Worm (Caenorhabditis elegans) whole organism, L4 larva: ENCODE data around the gene uso-1.
A peak's percentile ranks its signal among the peaks of the same experiment; 100 is the strongest.

ENCODE experiments used
- F10B5.3 ChIP-seq: sonication (generic microtip); optimal IDR thresholded peaks from 2 replicates; lab custom pipeline; 2016; ENCODE audit warnings: mild to moderate bottlenecking, missing genetic modification characterization, missing compliant biosample characterization
- F26F4.8 ChIP-seq: fragments of 200-800 bp; sonication (Bioruptor generic); conservative IDR thresholded peaks from 2 replicates; pipeline ENCODE4 v1.3.6; 2022; ENCODE audit warnings: missing genetic modification characterization, missing compliant biosample characterization
- F37D6.2 ChIP-seq: sonication (generic microtip); optimal IDR thresholded peaks from 2 replicates; lab custom pipeline; 2016; ENCODE audit warnings: mild to moderate bottlenecking, missing genetic modification characterization, missing compliant biosample characterization
- F49E8.2 ChIP-seq: sonication (generic microtip); optimal IDR thresholded peaks from 2 replicates; lab custom pipeline; 2016; ENCODE audit warnings: missing compliant biosample characterization, mild to moderate bottlenecking, missing genetic modification characterization, borderline replicate concordance
- ZK337.2 ChIP-seq: fragments of 200-800 bp; sonication (Bioruptor generic); IDR thresholded peaks from 2 replicates; pipeline ENCODE4 v1.3.6; 2022; ENCODE audit warnings: missing genetic modification reagents, missing genetic modification characterization, missing compliant biosample characterization
- aha-1 ChIP-seq: fragments of 150-350 bp; peaks from one replicate; lab custom pipeline; 2014; ENCODE audit warnings: missing biosample characterization, missing genetic modification characterization
- arid-1 ChIP-seq: fragments of 200-800 bp; sonication (Bioruptor generic); conservative IDR thresholded peaks from 2 replicates; pipeline ENCODE4 v1.3.6; 2022; ENCODE audit warnings: missing genetic modification reagents, missing genetic modification characterization, missing compliant biosample characterization
- ceh-20 ChIP-seq: fragments of 200-800 bp; sonication (Bioruptor generic); IDR thresholded peaks from 2 replicates; pipeline ENCODE4 v1.3.6; 2022; ENCODE audit warnings: missing genetic modification reagents, missing genetic modification characterization, missing compliant biosample characterization
- daf-16 ChIP-seq, 3 experiments: sonication (generic microtip); optimal IDR thresholded peaks; 2 replicates each; lab custom pipeline; 2016 to 2017; ENCODE audit warnings: missing genetic modification characterization in 3 of 3, missing genetic modification reagents in 3 of 3, mild to moderate bottlenecking in 2 of 3, missing compliant biosample characterization in 2 of 3, missing biosample characterization in 1 of 3, moderate library complexity in 1 of 3
- dmd-6 ChIP-seq: fragments of 200-800 bp; sonication (Bioruptor generic); IDR thresholded peaks from 2 replicates; pipeline ENCODE4 v1.3.6; 2022; ENCODE audit warnings: missing genetic modification reagents, missing genetic modification characterization, missing compliant biosample characterization
- hif-1 ChIP-seq, 2 experiments: sonication (generic microtip); optimal IDR thresholded peaks; 2 replicates each; lab custom pipeline; 2016 to 2017; ENCODE audit warnings: missing compliant biosample characterization in 2 of 2, missing genetic modification characterization in 2 of 2, missing genetic modification reagents in 2 of 2, missing genotype in 2 of 2, mild to moderate bottlenecking in 1 of 2
- hlh-30 ChIP-seq: sonication (generic microtip); optimal IDR thresholded peaks from 2 replicates; lab custom pipeline; 2017; ENCODE audit warnings: antibody characterized with exemption, mild to moderate bottlenecking, missing genetic modification characterization, missing compliant biosample characterization; ENCODE audit not compliant: insufficient read depth
- jun-1 ChIP-seq: fragments of 150-350 bp; optimal IDR thresholded peaks from 2 replicates; lab custom pipeline; 2014; ENCODE audit warnings: missing biosample characterization, missing genetic modification reagents, missing genetic modification characterization
- lin-1 ChIP-seq: fragments of 200-800 bp; sonication (Bioruptor generic); IDR thresholded peaks from 2 replicates; pipeline ENCODE4 v1.3.6; 2022; ENCODE audit warnings: missing genetic modification reagents, missing genetic modification characterization, missing compliant biosample characterization
- lin-13 ChIP-seq: fragments of 150-350 bp; optimal IDR thresholded peaks from 2 replicates; lab custom pipeline; 2014; ENCODE audit warnings: missing biosample characterization, missing genetic modification reagents, missing genetic modification characterization
- lin-15B ChIP-seq: fragments of 150-350 bp; sonication (generic microtip); optimal IDR thresholded peaks from 3 replicates; lab custom pipeline; 2014; ENCODE audit warnings: missing biosample characterization, missing genetic modification characterization
- lin-38 ChIP-seq: fragments of 200-800 bp; sonication (Bioruptor generic); IDR thresholded peaks from 2 replicates; pipeline ENCODE4 v1.3.6; 2022; ENCODE audit warnings: missing genetic modification reagents, missing genetic modification characterization, missing compliant biosample characterization
- lir-3 ChIP-seq: sonication (generic microtip); optimal IDR thresholded peaks from 2 replicates; lab custom pipeline; 2016; ENCODE audit warnings: mild to moderate bottlenecking, missing genetic modification characterization, missing compliant biosample characterization
- lsy-2 ChIP-seq, 2 experiments: fragments of 150-350 bp in 1 of 2; sonication (generic microtip) in 1 of 2; optimal IDR thresholded peaks; 2 replicates each; lab custom pipeline; 2014 to 2017; ENCODE audit warnings: missing biosample characterization in 2 of 2, missing genetic modification characterization in 2 of 2
- mep-1 ChIP-seq: fragments of 150-350 bp; sonication (generic microtip); optimal IDR thresholded peaks from 3 replicates; lab custom pipeline; 2014; ENCODE audit warnings: missing biosample characterization, missing genetic modification characterization
- mes-2 ChIP-seq: sonication (generic microtip); optimal IDR thresholded peaks from 2 replicates; lab custom pipeline; 2016; ENCODE audit warnings: missing genotype, mild to moderate bottlenecking, missing genetic modification characterization, missing compliant biosample characterization; ENCODE audit not compliant: poor library complexity, severe bottlenecking
- mxl-3 ChIP-seq: fragments of 200-800 bp; sonication (Bioruptor generic); optimal IDR thresholded peaks from 2 replicates; lab custom pipeline; 2018; ENCODE audit warnings: mild to moderate bottlenecking, missing genetic modification characterization, missing compliant biosample characterization
- nhr-10 ChIP-seq: fragments of 150-350 bp; optimal IDR thresholded peaks from 2 replicates; lab custom pipeline; 2014; ENCODE audit warnings: missing biosample characterization, missing genetic modification characterization
- nhr-102 ChIP-seq: sonication (generic microtip); optimal IDR thresholded peaks from 2 replicates; lab custom pipeline; 2016; ENCODE audit warnings: mild to moderate bottlenecking, missing genetic modification characterization, moderate library complexity, missing compliant biosample characterization
- nhr-28 ChIP-seq: fragments of 150-350 bp; optimal IDR thresholded peaks from 2 replicates; lab custom pipeline; 2014; ENCODE audit warnings: missing biosample characterization, missing genetic modification characterization
- php-3 ChIP-seq: fragments of 200-800 bp; sonication (Bioruptor generic); IDR thresholded peaks from 2 replicates; pipeline ENCODE4 v1.3.6; 2022; ENCODE audit warnings: missing genetic modification reagents, missing genetic modification characterization, missing compliant biosample characterization
- set-16 ChIP-seq: fragments of 200-800 bp; sonication (Bioruptor generic); IDR thresholded peaks from 2 replicates; pipeline ENCODE4 v1.3.6; 2022; ENCODE audit warnings: missing genetic modification reagents, missing genetic modification characterization, missing compliant biosample characterization
- snpc-1.2 ChIP-seq: fragments of 200-800 bp; sonication (Bioruptor generic); IDR thresholded peaks from 2 replicates; pipeline ENCODE4 v1.3.6; 2022; ENCODE audit warnings: missing genetic modification reagents, missing genetic modification characterization, missing compliant biosample characterization
- spr-3 ChIP-seq: fragments of 200-800 bp; sonication (Bioruptor generic); optimal IDR thresholded peaks from 2 replicates; lab custom pipeline; 2018; ENCODE audit warnings: mild to moderate bottlenecking, missing genetic modification characterization, missing compliant biosample characterization
- tra-1 ChIP-seq: fragments of 200-800 bp; sonication (Bioruptor generic); IDR thresholded peaks from 2 replicates; pipeline ENCODE4 v1.3.6; 2022; ENCODE audit warnings: missing genetic modification reagents, missing genetic modification characterization, missing compliant biosample characterization
- unc-130 ChIP-seq: sonication (generic microtip); optimal IDR thresholded peaks from 2 replicates; lab custom pipeline; 2016; ENCODE audit warnings: missing genetic modification reagents, missing genetic modification characterization, missing compliant biosample characterization
- unc-39 ChIP-seq: sonication (generic microtip); optimal IDR thresholded peaks from 2 replicates; lab custom pipeline; 2017; ENCODE audit warnings: missing biosample characterization, missing genetic modification characterization
- unc-62 ChIP-seq, 3 experiments: fragments of 150-350 bp in 1 of 3; sonication (generic microtip); optimal IDR thresholded peaks in 2 of 3; peaks in 1 of 3; 1 replicate in 1 of 3; 2 replicates in 2 of 3; lab custom pipeline; 2014 to 2017; ENCODE audit warnings: missing biosample characterization in 3 of 3, missing genetic modification characterization in 3 of 3, missing genetic modification reagents in 3 of 3, missing genotype in 1 of 3
- vab-7 ChIP-seq: fragments of 200-800 bp; sonication (Bioruptor generic); IDR thresholded peaks from 2 replicates; pipeline ENCODE4 v1.3.6; 2022; ENCODE audit warnings: missing genetic modification reagents, missing genetic modification characterization, missing compliant biosample characterization
- zag-1 ChIP-seq: fragments of 150-350 bp; optimal IDR thresholded peaks from 2 replicates; lab custom pipeline; 2014; ENCODE audit warnings: missing biosample characterization, missing genetic modification characterization
- zfp-3 ChIP-seq: fragments of 200-800 bp; sonication (Bioruptor generic); conservative IDR thresholded peaks from 2 replicates; pipeline ENCODE4 v1.3.6; 2022; ENCODE audit warnings: missing genetic modification reagents, missing genetic modification characterization, missing compliant biosample characterization
- ztf-11 ChIP-seq: fragments of 150-350 bp; optimal IDR thresholded peaks from 2 replicates; lab custom pipeline; 2014; ENCODE audit warnings: missing biosample characterization, missing genetic modification characterization
- ztf-7 ChIP-seq: fragments of 150-350 bp; optimal IDR thresholded peaks from 2 replicates; lab custom pipeline; 2014; ENCODE audit warnings: missing biosample characterization, missing genetic modification characterization

Gene uso-1

DNA sequence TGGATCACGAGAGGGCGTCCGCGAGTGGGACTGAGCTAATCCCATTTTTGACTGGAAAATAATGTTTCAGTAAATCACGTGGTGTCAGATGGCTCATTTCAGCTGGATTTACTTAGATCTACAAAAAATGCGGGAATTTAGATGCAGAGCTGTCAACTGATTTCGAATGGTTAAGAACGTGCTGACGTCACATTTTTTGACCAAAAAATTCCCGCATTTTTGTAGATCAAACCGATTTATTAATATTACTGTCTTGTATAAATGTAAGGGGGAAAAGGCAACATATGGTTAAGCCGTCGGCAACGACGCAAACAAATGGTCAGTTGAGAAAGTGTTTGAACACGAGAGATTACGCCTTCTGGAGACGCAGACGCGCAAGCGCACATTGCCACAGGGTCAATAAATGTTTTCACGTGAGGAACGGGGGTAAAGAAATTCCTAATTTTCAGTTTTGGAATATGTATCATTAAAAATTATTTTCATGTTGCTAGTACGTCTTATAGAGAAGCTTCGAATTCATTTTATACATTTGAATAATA is 41.7 kb downstream of the uso-1 start, which contains the start of gene gcl-1 (continued):
- TF ChIP-seq unc-62 (GFP tag; optimal IDR thresholded peaks at IDR 0.05 in 1 of 2; lab: Kevin White, UChicago) (no peak), unc-62 (tag; optimal IDR thresholded peaks at IDR 0.05; lab: Kevin White, UChicago) (no peak), mxl-3 (GFP tag; lab: Kevin White, UChicago) (peak; percentile 71), set-16 (GFP tag; lab: Robert Waterston, UW) (no peak), mep-1 (tag; lab: Kevin White, UChicago) (peak; percentile 4), lin-15B (tag; lab: Kevin White, UChicago) (no peak), ceh-20 (GFP tag; lab: Robert Waterston, UW) (no peak), lin-1 (GFP tag; lab: Robert Waterston, UW) (no peak), lin-13 (no peak), F37D6.2 (tag; lab: Kevin White, UChicago) (no peak), nhr-10 (no peak), snpc-1.2 (GFP tag; lab: Robert Waterston, UW) (no peak), tra-1 (GFP tag; lab: Robert Waterston, UW) (no peak)

DNA sequence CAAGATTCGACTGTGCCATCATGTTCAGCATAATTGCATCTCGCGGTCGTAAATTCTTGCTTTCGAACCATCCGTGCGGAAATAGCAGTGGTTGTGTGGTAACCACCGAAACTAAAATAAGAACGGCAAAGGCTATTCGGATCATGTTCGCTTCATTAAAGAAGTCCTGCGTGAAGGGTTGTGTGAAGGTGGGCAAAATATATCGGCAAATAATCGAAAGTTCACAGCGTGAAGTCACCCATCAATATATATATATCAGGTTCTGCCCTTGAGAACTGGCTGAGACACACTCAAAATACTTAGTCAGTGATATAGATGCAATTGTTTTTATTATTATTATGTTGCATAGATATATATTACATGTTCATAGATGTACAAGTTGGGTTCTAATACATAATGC is 46.6 kb downstream of the uso-1 start, which contains the start of gene Y62E10A.19:
Gene Y62E10A.19 (minus strand): TSS at position 289 of the 400 bp plus-strand sequence.
- TF ChIP-seq F10B5.3 (tag; lab: Kevin White, UChicago) (no peak), unc-62 (GFP tag; optimal IDR thresholded peaks at IDR 0.05 in 1 of 2; lab: Kevin White, UChicago) (peak in 1 of 2 experiments; percentile 69), unc-62 (tag; optimal IDR thresholded peaks at IDR 0.05; lab: Kevin White, UChicago) (no peak)

DNA sequence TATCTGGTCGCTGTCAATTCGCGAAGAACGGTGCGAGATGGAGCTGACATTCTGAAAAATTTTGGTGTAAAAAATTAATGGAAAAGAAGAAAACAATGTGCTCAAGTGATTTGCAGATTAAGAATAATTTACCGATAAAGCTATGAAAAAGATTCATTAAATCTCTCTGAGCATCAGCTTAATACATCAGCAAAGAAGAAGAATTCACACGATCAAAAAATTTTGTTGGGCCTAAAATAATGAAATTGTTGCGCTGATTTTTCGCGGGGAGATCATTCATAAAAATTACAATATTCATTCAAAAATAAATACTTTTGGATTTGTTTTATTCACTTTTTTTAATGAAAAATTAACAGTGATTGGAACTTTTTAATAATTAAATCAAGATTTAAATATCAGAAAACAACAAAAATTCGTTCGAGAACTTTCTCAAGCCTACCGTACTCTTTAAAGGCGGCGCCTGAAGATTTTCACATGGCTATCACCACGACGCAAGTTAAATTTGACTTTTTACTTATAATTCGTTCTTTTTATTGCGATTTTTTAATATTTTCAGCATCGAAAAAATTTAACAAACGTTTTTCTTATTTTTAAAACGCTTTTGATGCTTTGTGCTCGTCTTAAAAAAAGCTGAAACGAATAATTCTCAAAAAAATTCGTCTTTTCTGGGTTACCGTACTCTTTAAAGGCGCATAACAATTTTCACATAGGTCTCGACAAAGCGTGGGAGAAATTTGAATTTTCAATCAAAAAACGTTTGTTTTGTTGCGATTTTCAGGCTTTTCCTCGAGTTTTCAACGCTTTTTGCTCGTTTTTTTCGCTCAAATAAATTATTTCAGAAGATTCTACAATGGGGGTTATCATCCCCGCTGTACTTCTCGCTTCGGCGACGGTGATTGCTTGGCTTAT is 53.9 kb downstream of the uso-1 start, which contains the start of the genes memi-2 and cyp-31A5:
Gene memi-2 (minus strand): TSS at position 51 of the 909 bp plus-strand sequence.
Gene cyp-31A5 (plus strand): TSS at position 834 of the 909 bp plus-strand sequence.
- TF ChIP-seq unc-39 (tag; lab: Kevin White, UChicago) (no peak), unc-130 (peak; percentile 19), unc-62 (GFP tag; optimal IDR thresholded peaks at IDR 0.05 in 1 of 2; lab: Kevin White, UChicago) (peak in 1 of 2 experiments; percentile 41), unc-62 (tag; optimal IDR thresholded peaks at IDR 0.05; lab: Kevin White, UChicago) (no peak)

DNA sequence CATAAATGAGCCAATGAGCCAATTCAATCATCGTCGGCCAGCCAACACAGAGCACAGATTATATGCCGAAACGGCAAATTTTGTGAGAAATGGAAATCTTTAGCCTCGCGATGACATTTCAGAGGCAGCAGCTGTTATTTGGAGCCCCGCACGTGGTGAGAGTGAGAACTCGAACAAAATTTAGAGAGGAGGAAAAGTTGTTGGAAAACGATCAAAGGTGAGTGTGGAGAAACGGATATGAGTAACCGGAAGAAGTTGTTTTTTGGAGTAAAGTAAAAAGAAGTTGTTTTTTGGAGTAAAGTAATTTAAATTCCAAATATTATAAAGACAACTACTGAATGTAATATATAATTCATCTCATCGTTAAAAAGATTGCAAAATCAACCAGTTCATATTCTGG is 55.9 kb downstream of the uso-1 start, which contains the start of gene Y62E10A.13:
Gene Y62E10A.13 (minus strand): TSS at position 326 of the 400 bp plus-strand sequence.
- TF ChIP-seq lir-3 (tag; lab: Kevin White, UChicago) (no peak), lin-38 (GFP tag; lab: Robert Waterston, UW) (peak; percentile 42; the same call in 1 of the 2 replicates), zag-1 (tag; lab: Kevin White, UChicago) (no peak), ZK337.2 (no peak), mes-2 (no peak), F49E8.2 (peak; percentile 9)
- TF ChIP-seq, all 104 proteins: peak for 2

DNA sequence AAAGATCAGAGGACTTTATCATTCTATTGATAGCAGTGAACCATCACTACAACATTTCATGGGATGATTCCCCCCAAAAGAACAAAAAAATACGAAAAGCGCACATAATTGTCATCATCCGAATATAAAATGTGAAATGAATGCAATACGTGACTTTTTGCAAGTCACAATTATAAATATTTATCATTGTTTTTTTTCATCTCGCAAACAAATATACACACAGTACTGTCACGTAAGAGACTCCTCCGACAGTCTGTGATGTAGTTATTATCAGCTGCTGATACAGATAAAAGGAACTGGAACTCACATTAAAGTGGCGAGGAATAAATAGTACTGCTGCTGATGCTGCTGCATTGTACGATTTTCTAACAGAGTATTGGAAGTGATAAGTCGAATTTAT is 58.2 kb downstream of the uso-1 start:
- TF ChIP-seq ztf-7 (peak; percentile 21), tra-1 (GFP tag; lab: Robert Waterston, UW) (no peak), nhr-28 (tag; lab: Kevin White, UChicago) (peak; percentile 90), ZK337.2 (no peak), hlh-30 (tag; lab: Kevin White, UChicago) (peak; percentile 64), aha-1 (tag; lab: Kevin White, UChicago) (peak; percentile 100), unc-62 (GFP tag; optimal IDR thresholded peaks at IDR 0.05 in 1 of 2; lab: Kevin White, UChicago) (no peak), unc-62 (tag; optimal IDR thresholded peaks at IDR 0.05; lab: Kevin White, UChicago) (no peak), daf-16 (GFP tag; optimal IDR thresholded peaks at IDR 0.05; lab: Kevin White, UChicago) (no peak), daf-16 (tag; optimal IDR thresholded peaks at IDR 0.05; lab: Kevin White, UChicago) (peak; percentile 97), spr-3 (GFP tag; lab: Kevin White, UChicago) (no peak), F26F4.8 (GFP tag; lab: Robert Waterston, UW) (no peak), php-3 (GFP tag; lab: Robert Waterston, UW) (peak; percentile 52; the same call in 1 of the 2 replicates), ztf-11 (no peak), lsy-2 (tag; optimal IDR thresholded peaks at IDR 0.05; lab: Kevin White, UChicago) (peak in 1 of 2 experiments; percentile 16), zfp-3 (GFP tag; lab: Robert Waterston, UW) (no peak), vab-7 (GFP tag; lab: Robert Waterston, UW) (no peak), arid-1 (no peak), hif-1 (tag; optimal IDR thresholded peaks at IDR 0.05; lab: Kevin White, UChicago) (peak; percentile 93 to 98), nhr-102 (tag; lab: Kevin White, UChicago) (peak; percentile 35), mep-1 (tag; lab: Kevin White, UChicago) (no peak), jun-1 (tag; lab: Kevin White, UChicago) (no peak), dmd-6 (GFP tag; lab: Robert Waterston, UW) (peak; percentile 60)
